Worm (Caenorhabditis elegans): ENCODE data around the gene exos-2.

exos-2 gene

DNA sequence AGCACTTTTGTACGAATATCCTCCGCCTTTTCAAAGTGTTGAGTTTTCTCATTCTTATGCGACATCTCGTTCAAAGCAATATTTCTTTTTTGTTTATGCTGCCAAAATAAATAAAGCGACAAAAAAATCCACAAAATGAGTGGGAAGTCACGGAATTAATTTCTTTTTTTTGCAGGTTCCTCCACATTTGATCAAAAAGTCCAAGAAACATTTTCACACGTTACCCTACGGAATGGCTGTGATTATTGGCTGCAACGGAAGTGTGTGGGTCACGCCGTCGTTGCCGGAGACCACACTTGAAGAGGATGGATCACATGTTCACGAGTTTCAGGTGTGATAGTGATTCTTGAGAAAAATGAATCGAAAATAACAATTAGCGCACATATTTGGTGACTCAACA is 1.3 kb downstream of the exos-2 start, which contains the start of gene Y73B6BL.22:
Gene Y73B6BL.22, minus strand, starts transcription at position 101 of the 400 bp plus-strand sequence.
- TF ChIP-seq flh-1 (GFP tag; optimal IDR thresholded peaks at IDR 0.05) (no peak), zip-8 (tag; optimal IDR thresholded peaks at IDR 0.05) (no peak), elt-1 (tag; optimal IDR thresholded peaks at IDR 0.05; ENCODE audit: borderline replicate concordance, insufficient read depth) (no peak), mab-5 (tag; optimal IDR thresholded peaks at IDR 0.05) (no peak), lin-13 (tag; optimal IDR thresholded peaks at IDR 0.05) (no peak), mep-1 (tag; optimal IDR thresholded peaks at IDR 0.05) (no peak), nhr-237 (tag; optimal IDR thresholded peaks at IDR 0.05) (no peak), M03D4.4 (tag; optimal IDR thresholded peaks at IDR 0.05) (no peak), hlh-1 (tag; optimal IDR thresholded peaks at IDR 0.05) (no peak), ceh-83 (GFP tag; optimal IDR thresholded peaks at IDR 0.05) (no peak)

DNA sequence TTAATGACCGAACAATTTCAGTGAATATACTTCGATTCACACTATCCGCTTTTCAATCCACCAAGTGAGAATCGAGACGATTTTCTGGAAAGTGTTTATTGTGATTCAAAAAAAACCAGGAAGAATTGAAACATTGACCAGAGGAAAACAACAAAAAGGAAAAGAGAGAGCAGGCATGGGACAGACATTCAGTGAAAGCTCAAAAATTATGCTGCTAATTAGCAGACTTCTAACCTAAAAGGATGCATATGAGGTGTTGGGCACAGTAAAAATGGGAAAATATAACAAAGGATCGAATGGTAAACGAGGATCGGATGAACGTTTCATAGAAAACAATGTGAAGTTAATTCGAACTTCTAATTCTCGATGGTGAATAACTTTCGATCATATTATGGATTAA is 2.3 kb downstream of the exos-2 start:
- TF ChIP-seq tbx-8 (GFP tag; optimal IDR thresholded peaks at IDR 0.05) (no peak), nhr-2 (tag; optimal IDR thresholded peaks at IDR 0.05) (no peak), unc-120 (tag; optimal IDR thresholded peaks at IDR 0.05; ENCODE audit: poor library complexity, severe bottlenecking) (no peak), snpc-4 (tag; optimal IDR thresholded peaks at IDR 0.05) (no peak), ham-2 (GFP tag; optimal IDR thresholded peaks at IDR 0.05) (no peak)

DNA sequence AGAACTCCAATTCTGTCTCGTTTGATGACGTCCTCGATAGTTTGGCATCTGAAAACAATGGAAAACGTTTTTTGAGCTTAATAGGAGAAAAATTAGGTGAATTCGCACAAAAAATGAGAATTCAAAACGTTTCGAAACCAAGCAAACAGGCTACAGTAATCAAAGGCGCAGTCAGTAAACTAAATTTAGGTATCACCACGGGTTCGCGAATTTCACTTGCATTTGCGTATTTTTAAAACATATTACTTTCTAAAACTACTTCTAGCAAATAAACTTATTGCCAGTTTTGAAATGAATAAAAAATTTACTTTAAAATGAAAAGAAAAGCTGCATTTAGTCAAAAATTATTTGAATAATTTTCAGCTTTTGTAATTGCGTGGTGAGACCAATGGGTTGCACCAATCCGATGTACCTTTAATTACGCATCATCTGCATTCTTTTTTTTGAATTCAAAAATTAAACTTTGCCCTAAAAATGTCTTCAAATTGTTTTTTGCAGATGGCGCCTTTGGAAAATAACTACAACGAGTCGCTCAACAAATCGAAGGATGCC is 3.8 kb downstream of the exos-2 start, which contains the start of the genes Y73B6BL.23 and htp-2:
Gene Y73B6BL.23, minus strand, starts transcription at position 51 of the 552 bp plus-strand sequence.
Gene htp-2, plus strand, starts transcription at position 492 of the 552 bp plus-strand sequence.
- TF ChIP-seq cnd-1 (tag; optimal IDR thresholded peaks at IDR 0.05) (no peak), nhr-76 (tag; optimal IDR thresholded peaks at IDR 0.05) (no peak), bed-3 (GFP tag; optimal IDR thresholded peaks at IDR 0.05) (no peak), unc-120 (tag; optimal IDR thresholded peaks at IDR 0.05; ENCODE audit: poor library complexity, severe bottlenecking) (no peak), lin-13 (tag; optimal IDR thresholded peaks at IDR 0.05) (no peak), lin-32 (GFP tag; optimal IDR thresholded peaks at IDR 0.05) (no peak), pha-4 (tag; optimal IDR thresholded peaks at IDR 0.05) (no peak)

DNA sequence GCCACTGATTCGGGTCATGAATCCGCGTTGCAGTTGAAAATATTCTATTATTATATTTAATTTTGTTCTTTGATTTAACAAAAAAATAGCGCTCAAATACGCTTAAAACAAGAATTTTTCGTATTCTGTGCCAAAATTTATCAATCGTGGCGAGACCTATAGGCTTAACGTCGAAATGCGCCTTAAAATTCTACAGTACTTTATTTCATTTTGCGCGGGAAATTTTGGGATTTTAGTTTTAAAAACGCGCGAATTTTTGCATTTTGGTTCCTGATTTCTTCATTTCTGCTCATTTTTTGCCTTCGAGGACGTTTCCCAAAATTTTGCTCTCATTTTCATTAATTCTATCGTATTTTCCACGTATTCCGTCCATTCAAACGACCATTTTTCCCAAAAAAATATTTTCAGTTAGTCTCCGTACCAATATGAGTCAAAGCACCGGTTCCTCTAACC is 5.9 kb downstream of the exos-2 start, which contains the start of gene puf-11:
Gene puf-11, plus strand, starts transcription at position 403 of the 453 bp plus-strand sequence.
- no peak for TF ChIP-seq ceh-43 (GFP tag; optimal IDR thresholded peaks at IDR 0.05)
- TF ChIP-seq cnd-1 (tag; optimal IDR thresholded peaks at IDR 0.05) = no peak
- no peak for TF ChIP-seq lin-32 (GFP tag; optimal IDR thresholded peaks at IDR 0.05)
- TF ChIP-seq ztf-11 (tag; optimal IDR thresholded peaks at IDR 0.05) = no peak
- no peak for TF ChIP-seq mab-5 (tag; optimal IDR thresholded peaks at IDR 0.05)

DNA sequence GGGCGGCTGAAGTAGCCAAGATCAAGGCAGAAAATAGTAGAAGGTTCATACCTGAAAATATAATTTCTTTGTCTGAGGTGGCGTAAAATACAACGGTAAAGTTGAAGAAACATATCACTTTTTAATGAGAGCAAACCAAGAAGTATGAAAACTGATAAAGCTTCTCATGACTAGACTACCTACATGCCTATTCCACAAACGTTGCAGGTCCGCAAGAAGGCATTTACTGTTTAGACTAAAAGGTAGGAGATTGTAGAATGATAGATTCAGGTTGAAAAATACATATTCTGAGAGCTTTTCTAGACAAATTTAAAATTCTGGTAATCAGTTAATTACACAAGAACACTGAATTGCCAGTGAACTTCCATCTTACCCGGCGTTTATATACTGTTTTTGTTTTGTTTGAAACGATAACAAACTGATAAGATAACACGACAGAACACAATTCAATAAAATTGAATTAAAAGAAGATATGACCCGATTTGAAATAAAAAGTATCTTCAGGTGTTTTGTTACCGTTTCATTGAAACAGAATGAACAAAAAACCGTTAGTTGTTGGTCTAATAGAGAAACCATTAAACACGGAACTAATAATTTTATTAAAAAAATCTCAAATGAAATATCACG is 10.9 kb downstream of the exos-2 start, which contains the start of gene acp-6:
Gene acp-6, minus strand, starts transcription at position 51 of the 627 bp plus-strand sequence.
- TF ChIP-seq ham-2 (GFP tag; optimal IDR thresholded peaks at IDR 0.05) = no peak
- TF ChIP-seq lin-32 (GFP tag; optimal IDR thresholded peaks at IDR 0.05) = no peak
- TF ChIP-seq mep-1 (tag; optimal IDR thresholded peaks at IDR 0.05) = no peak
- TF ChIP-seq nhr-237 (tag; optimal IDR thresholded peaks at IDR 0.05) = no peak
- no peak for TF ChIP-seq ces-1 (GFP tag; optimal IDR thresholded peaks at IDR 0.05)
- TF ChIP-seq bed-3 (GFP tag; optimal IDR thresholded peaks at IDR 0.05) = no peak
- TF ChIP-seq unc-62 (GFP tag; optimal IDR thresholded peaks at IDR 0.05) = no peak
- TF ChIP-seq sptf-1 (tag; optimal IDR thresholded peaks at IDR 0.05) = no peak

DNA sequence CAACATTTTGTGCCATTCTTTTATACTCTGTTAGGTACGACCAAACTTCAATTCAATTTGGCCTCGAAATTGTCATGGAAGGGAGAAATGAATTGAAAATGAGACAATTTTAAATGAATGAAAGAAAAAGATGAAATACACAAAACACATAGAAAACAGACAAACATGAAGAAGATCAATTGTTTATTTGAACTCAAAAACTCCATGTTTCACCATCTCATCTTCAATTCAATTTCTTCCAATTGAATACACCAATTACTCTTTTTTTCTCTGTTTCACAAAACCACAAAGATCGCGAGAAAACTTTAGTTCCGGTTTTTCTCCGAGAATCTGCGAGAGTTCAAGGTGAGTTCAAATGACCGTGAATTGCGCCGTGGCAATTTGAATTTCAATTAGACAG is 11.9 kb downstream of the exos-2 start:
- no peak for TF ChIP-seq tbx-8 (GFP tag; optimal IDR thresholded peaks at IDR 0.05)
- no peak for TF ChIP-seq elt-1 (tag; optimal IDR thresholded peaks at IDR 0.05; ENCODE audit: borderline replicate concordance, insufficient read depth)

DNA sequence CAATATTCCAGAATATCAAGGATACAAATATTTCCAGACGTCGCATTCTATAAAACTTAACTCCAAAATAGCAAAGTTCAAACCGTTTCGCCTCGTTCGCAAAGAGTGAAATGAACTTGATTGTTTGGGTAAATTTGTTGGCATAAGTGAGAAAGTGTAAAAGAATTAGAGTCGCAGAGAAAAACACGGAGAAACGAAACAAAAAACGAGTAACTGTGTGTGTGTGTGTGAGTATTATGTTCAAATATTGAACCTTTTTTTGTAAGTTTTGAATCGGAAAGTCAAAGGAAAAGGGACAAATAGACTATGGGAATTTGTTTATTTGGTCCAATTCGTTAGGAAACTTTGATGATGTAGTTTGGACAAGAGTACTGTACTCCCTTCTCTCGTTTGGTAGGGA is 16.3 kb downstream of the exos-2 start, which contains the start of gene acp-7:
Gene acp-7, minus strand, starts transcription at position 101 of the 400 bp plus-strand sequence.
- TF ChIP-seq ztf-11 (tag; optimal IDR thresholded peaks at IDR 0.05) (no peak), ceh-83 (GFP tag; optimal IDR thresholded peaks at IDR 0.05) (no peak), nhr-28 (tag; optimal IDR thresholded peaks at IDR 0.05) (no peak), ceh-39 (tag; optimal IDR thresholded peaks at IDR 0.05) (no peak), ces-1 (GFP tag; optimal IDR thresholded peaks at IDR 0.05) (no peak), unc-62 (GFP tag; optimal IDR thresholded peaks at IDR 0.05) (no peak), nhr-12 (tag; optimal IDR thresholded peaks at IDR 0.05) (no peak), mls-2 (tag; optimal IDR thresholded peaks at IDR 0.05) (no peak)
